Fruit fly (Drosophila melanogaster): Measurements from ENCODE around the gene Gyc76C.

Gene Gyc76C

DNA sequence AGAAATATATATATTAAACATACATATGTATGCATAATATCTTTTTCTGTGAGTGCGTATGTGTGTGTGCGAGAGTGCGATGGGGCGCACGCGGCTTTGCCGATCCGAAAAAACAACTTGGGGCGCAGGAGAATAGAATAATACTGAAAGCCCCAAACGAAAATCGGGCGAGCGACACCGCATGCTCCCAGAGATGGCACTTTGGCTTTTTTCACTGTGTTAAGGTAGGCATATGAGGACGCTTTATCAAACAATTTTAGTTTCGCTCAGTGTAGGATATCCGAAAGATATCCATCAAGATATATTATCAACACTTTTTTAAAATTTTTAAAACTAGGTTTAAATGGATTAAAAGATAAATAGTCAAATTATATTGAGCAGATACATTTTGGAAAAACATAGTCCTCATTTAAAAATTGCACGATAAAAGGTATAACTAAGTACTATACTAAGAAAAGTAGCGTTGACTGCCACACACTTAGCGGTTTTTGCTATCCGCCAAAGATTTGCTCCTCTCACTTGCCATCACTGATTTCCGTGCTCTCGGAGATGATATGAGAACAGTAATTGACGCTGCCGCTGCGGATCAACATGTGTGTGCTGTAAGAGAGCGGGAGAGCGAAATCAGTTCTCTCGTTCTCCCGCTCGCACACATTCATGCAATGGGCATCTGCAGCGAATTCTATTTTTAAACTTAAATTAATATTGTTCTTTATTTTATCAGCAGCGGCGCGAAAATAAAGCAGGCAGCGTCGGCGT, 2.3 kb downstream of the Gyc76C start (continued):
- TF ChIP-seq CG33557 (GFP tag; optimal IDR thresholded peaks at IDR 0.05) (peak; percentile 58), sug (tag; optimal IDR thresholded peaks at IDR 0.05) (peak; percentile 24), abd-A (tag; optimal IDR thresholded peaks at IDR 0.05) (peak; percentile 14), PHDP (tag; optimal IDR thresholded peaks at IDR 0.05) (peak; percentile 52), CrebB (tag; optimal IDR thresholded peaks at IDR 0.05) (no peak), fd102C (GFP tag; optimal IDR thresholded peaks at IDR 0.05) (no peak), kni (GFP tag; optimal IDR thresholded peaks at IDR 0.05) (no peak), croc (GFP tag; conservative IDR thresholded peaks at IDR 0.05) (peak; percentile 37; the same call in 2 of the 3 replicates), CG1832 (GFP tag; optimal IDR thresholded peaks at IDR 0.05) (no peak), CG12071 (GFP tag; optimal IDR thresholded peaks at IDR 0.05) (no peak)

DNA sequence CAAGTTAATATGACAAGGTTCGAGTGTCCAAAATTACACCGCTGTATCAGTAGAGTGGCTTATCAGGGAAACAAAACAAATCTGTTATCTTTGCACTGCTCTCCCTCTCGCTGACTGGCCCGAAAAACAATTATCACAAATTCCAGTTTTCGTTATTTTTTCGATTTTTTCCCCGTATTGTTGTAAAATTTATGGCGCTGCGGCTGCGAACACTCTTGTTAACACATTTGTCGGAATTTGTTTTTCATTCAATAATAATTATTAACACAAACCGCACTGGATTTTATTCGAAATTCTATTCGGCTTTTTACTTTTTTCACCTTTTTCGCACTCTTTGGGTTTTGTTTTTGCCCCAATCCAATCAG, 2.8 kb downstream of the Gyc76C start:
- TF ChIP-seq kah (GFP tag; optimal IDR thresholded peaks at IDR 0.05) = no peak
- peak; percentile 68 for TF ChIP-seq sd (tag; optimal IDR thresholded peaks at IDR 0.05)
- peak; percentile 31 for TF ChIP-seq exex (tag; optimal IDR thresholded peaks at IDR 0.05)
- TF ChIP-seq CG18764 (GFP tag; optimal IDR thresholded peaks at IDR 0.05) = no peak

DNA sequence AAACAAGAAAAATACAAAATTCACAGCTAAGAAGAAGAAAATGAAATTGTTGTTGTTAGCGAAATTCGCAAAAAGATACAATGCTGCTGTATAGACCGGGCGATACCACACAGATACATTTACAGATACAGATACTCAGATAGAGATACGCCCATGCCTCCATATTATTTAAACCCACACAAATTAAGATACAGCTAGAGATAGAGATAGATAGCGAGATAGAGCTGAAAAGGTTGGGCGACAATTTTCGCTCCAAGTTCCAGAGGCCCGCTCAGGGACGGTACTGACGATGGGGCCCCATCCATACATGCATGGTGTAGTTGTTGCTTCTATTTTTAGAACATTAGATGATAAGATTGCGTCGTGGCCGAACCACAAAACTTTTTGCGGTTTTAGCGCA, 5.7 kb downstream of the Gyc76C start:
- peak; percentile 30 for TF ChIP-seq CG15479 (GFP tag; optimal IDR thresholded peaks at IDR 0.05)
- TF ChIP-seq CG34376 (GFP tag; optimal IDR thresholded peaks at IDR 0.05) = peak; percentile 21
- TF ChIP-seq mirr (GFP tag; optimal IDR thresholded peaks at IDR 0.05) = peak; percentile 40
- no peak for TF ChIP-seq pb (GFP tag; optimal IDR thresholded peaks at IDR 0.05)
- 0 out of 2 replicates have a peak, but pooled peaks have one; percentile 7 for TF ChIP-seq CG32532 (GFP tag; IDR thresholded peaks at IDR 0.05)
- peak; percentile 70 for TF ChIP-seq sug (tag; optimal IDR thresholded peaks at IDR 0.05)
- peak; percentile 84 for TF ChIP-seq grn (GFP tag; optimal IDR thresholded peaks at IDR 0.05)
- no peak for TF ChIP-seq fd96Cb (tag; optimal IDR thresholded peaks at IDR 0.05)
- TF ChIP-seq Rfx (GFP tag; IDR thresholded peaks at IDR 0.05) = peak; percentile 11; the same call in 1 of the 2 replicates
- TF ChIP-seq cg (GFP tag; optimal IDR thresholded peaks at IDR 0.05) = peak; percentile 52
- TF ChIP-seq CG6254 (GFP tag; optimal IDR thresholded peaks at IDR 0.05) = no peak
- peak; percentile 71 for TF ChIP-seq Med (GFP tag)
- TF ChIP-seq HmgZ (tag; optimal IDR thresholded peaks at IDR 0.05) = peak; percentile 17
- no peak for TF ChIP-seq psq (GFP tag; optimal IDR thresholded peaks at IDR 0.05)
- peak; percentile 36; the same call in 1 of the 2 replicates for TF ChIP-seq rib (GFP tag; IDR thresholded peaks at IDR 0.05)
- TF ChIP-seq B-H2 (GFP tag; optimal IDR thresholded peaks at IDR 0.05) = peak; percentile 13
- no peak for TF ChIP-seq sisA (GFP tag; IDR thresholded peaks at IDR 0.05)
- peak; percentile 68 for TF ChIP-seq CG13894 (tag; optimal IDR thresholded peaks at IDR 0.05)
- TF ChIP-seq CG12769 (tag; optimal IDR thresholded peaks at IDR 0.05) = peak; percentile 18
- TF ChIP-seq exex (tag; optimal IDR thresholded peaks at IDR 0.05) = peak; percentile 50
- TF ChIP-seq CG10543 (GFP tag; optimal IDR thresholded peaks at IDR 0.05) = peak; percentile 46

DNA sequence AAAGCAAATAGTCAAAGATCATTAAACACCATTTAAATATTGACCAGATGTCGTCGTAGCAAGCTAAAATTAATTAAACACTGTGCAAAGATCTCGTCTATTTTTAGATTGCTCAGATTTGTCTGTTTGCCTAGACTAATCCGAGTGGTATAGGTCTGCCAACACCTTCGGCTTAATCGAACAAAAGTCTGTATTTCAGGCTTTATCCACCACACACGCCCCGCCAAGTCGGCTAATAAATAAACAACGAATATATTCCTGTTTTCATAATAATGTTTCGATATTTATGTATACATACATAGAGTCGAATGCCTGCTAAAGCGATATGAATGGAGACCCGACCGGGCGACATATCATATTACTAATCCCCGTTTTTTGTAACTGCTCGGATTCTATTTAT, 14.8 kb downstream of the Gyc76C start:
- TF ChIP-seq Med (GFP tag) (peak; percentile 76), CG3281 (GFP tag; optimal IDR thresholded peaks at IDR 0.05) (peak; percentile 10), CG12769 (tag; optimal IDR thresholded peaks at IDR 0.05) (peak; percentile 58), CG10543 (GFP tag; optimal IDR thresholded peaks at IDR 0.05) (peak; percentile 4), MTF-1 (GFP tag; optimal IDR thresholded peaks at IDR 0.05; ENCODE audit: borderline replicate concordance) (no peak), E2f2 (GFP tag; IDR thresholded peaks at IDR 0.05) (no peak), CG7271 (tag; optimal IDR thresholded peaks at IDR 0.05) (no peak), Hmr (GFP tag; optimal IDR thresholded peaks at IDR 0.05) (peak; percentile 41), CG9437 (GFP tag; optimal IDR thresholded peaks at IDR 0.05) (no peak), dpn (GFP tag; optimal IDR thresholded peaks at IDR 0.05) (no peak), lab (GFP tag; optimal IDR thresholded peaks at IDR 0.05) (peak; percentile 33), PHDP (tag; optimal IDR thresholded peaks at IDR 0.05) (peak; percentile 18), CG13894 (tag; optimal IDR thresholded peaks at IDR 0.05) (peak; percentile 76), CG10431 (GFP tag; optimal IDR thresholded peaks at IDR 0.05) (no peak), CG8290 (GFP tag; optimal IDR thresholded peaks at IDR 0.05) (no peak), CG8290 (tag; optimal IDR thresholded peaks at IDR 0.05) (peak in 1 of 2 experiments; percentile 24)
